Fruit fly (Drosophila melanogaster): ENCODE measurements around the gene ema.

ema gene

dm6 chr3R:16482276-16482675, 40.8 kb upstream of the ema start, which contains the start of gene Sdhaf3 (continued):
- TF ChIP-seq E2f1 (GFP tag; IDR thresholded peaks at IDR 0.05) (no peak), CG11696 (GFP tag; IDR thresholded peaks at IDR 0.05) (no peak), CG1024 (GFP tag; IDR thresholded peaks at IDR 0.05) (no peak), lola (GFP tag; optimal IDR thresholded peaks at IDR 0.05) (no peak), Hr3 (GFP tag; optimal IDR thresholded peaks at IDR 0.05) (no peak), Stat92E (GFP tag; optimal IDR thresholded peaks at IDR 0.05) (no peak), inv (GFP tag; IDR thresholded peaks at IDR 0.05; ENCODE audit: partially characterized antibody) (no peak), CG32772 (GFP tag; IDR thresholded peaks at IDR 0.05) (no peak), CG11398 (GFP tag; optimal IDR thresholded peaks at IDR 0.05) (no peak), Ets65A (GFP tag) (no peak), D19B (GFP tag; optimal IDR thresholded peaks at IDR 0.05) (no peak), dati (GFP tag; IDR thresholded peaks at IDR 0.05) (no peak), CG11085 (GFP tag; IDR thresholded peaks at IDR 0.05) (no peak), zfh1 (GFP tag; IDR thresholded peaks at IDR 0.05) (0 out of 3 replicates have a peak, but pooled peaks have one; percentile 5), row (GFP tag; IDR thresholded peaks at IDR 0.05) (no peak), vnd (GFP tag; IDR thresholded peaks at IDR 0.05; ENCODE audit: partially characterized antibody) (no peak), Rfx (GFP tag; IDR thresholded peaks at IDR 0.05) (peak; percentile 46; the same call in 1 of the 2 replicates), sima (GFP tag; optimal IDR thresholded peaks at IDR 0.05) (no peak), dmrt11E (tag; optimal IDR thresholded peaks at IDR 0.05) (no peak), eve (GFP tag; optimal IDR thresholded peaks at IDR 0.05) (no peak), slp2 (GFP tag; optimal IDR thresholded peaks at IDR 0.05) (no peak), CG2120 (GFP tag; optimal IDR thresholded peaks at IDR 0.05) (no peak), CG4360 (GFP tag; IDR thresholded peaks at IDR 0.05) (no peak), CG10274 (GFP tag; optimal IDR thresholded peaks at IDR 0.05) (no peak), Sox102F (GFP tag; optimal IDR thresholded peaks at IDR 0.05) (no peak), CG14860 (GFP tag; IDR thresholded peaks at IDR 0.05; ENCODE audit: partially characterized antibody) (no peak), CG16813 (GFP tag; IDR thresholded peaks at IDR 0.05; ENCODE audit: partially characterized antibody) (0 out of 3 replicates have a peak, but pooled peaks have one; percentile 14)

- peak; percentile 72 for TF ChIP-seq stwl (tag; optimal IDR thresholded peaks at IDR 0.05)
- TF ChIP-seq pb (GFP tag; optimal IDR thresholded peaks at IDR 0.05), result no peak
- TF ChIP-seq CG4328 (GFP tag; optimal IDR thresholded peaks at IDR 0.05), result no peak
- no peak for TF ChIP-seq az2 (GFP tag; optimal IDR thresholded peaks at IDR 0.05)
- TF ChIP-seq Oaz (GFP tag; IDR thresholded peaks at IDR 0.05), result no peak
- TF ChIP-seq E2f2 (GFP tag; IDR thresholded peaks at IDR 0.05), result no peak
- TF ChIP-seq CG5953 (GFP tag; IDR thresholded peaks at IDR 0.05), result no peak
- TF ChIP-seq trem (tag; optimal IDR thresholded peaks at IDR 0.05), result peak; percentile 21
- TF ChIP-seq B-H1 (GFP tag; IDR thresholded peaks at IDR 0.05), result no peak
- TF ChIP-seq CG31441 (GFP tag; IDR thresholded peaks at IDR 0.05), result no peak
- TF ChIP-seq zen2 (GFP tag; IDR thresholded peaks at IDR 0.05; ENCODE audit: partially characterized antibody), result peak; percentile 57; the same call in 1 of the 3 replicates
- no peak for TF ChIP-seq salm (tag; optimal IDR thresholded peaks at IDR 0.05)
- no peak for TF ChIP-seq ci (GFP tag; IDR thresholded peaks at IDR 0.05)
- TF ChIP-seq Lpt (GFP tag; optimal IDR thresholded peaks at IDR 0.05), result no peak
- TF ChIP-seq Xbp1 (GFP tag; optimal IDR thresholded peaks at IDR 0.05), result no peak
- no peak for TF ChIP-seq CG18764 (GFP tag; optimal IDR thresholded peaks at IDR 0.05)
- no peak for TF ChIP-seq Ravus (GFP tag; IDR thresholded peaks at IDR 0.05)
- peak; percentile 50; the same call in 1 of the 2 replicates for TF ChIP-seq hbn (GFP tag; IDR thresholded peaks at IDR 0.05; ENCODE audit: partially characterized antibody)
- TF ChIP-seq otp (GFP tag; IDR thresholded peaks at IDR 0.05), result no peak
- no peak for TF ChIP-seq CG7839 (tag; optimal IDR thresholded peaks at IDR 0.05)
- no peak for TF ChIP-seq CG15696 (tag; optimal IDR thresholded peaks at IDR 0.05)
- no peak for TF ChIP-seq CG8290 (GFP tag; optimal IDR thresholded peaks at IDR 0.05)
- TF ChIP-seq CG8290 (tag; optimal IDR thresholded peaks at IDR 0.05), result no peak
- TF ChIP-seq rib (GFP tag; IDR thresholded peaks at IDR 0.05), result no peak
- TF ChIP-seq HLH4C (GFP tag; IDR thresholded peaks at IDR 0.05; ENCODE audit: partially characterized antibody), result peak; percentile 60; the same call in 2 of the 3 replicates
- peak; percentile 18; the same call in 1 of the 2 replicates for TF ChIP-seq bbx (GFP tag; IDR thresholded peaks at IDR 0.05; ENCODE audit: partially characterized antibody)
Measured at dm6 chr3R:16480995-16481394, 39.5 kb upstream of the ema start, which contains the start of gene Dhfr. Dhfr (plus strand) TSS chr3R:16481167.
